Worm (Caenorhabditis elegans) whole organism, late embryonic: ENCODE data around the gene twnk-1.

Source experiments
- C08G9.2 ChIP-seq: sonication (generic microtip); optimal IDR thresholded peaks from 2 replicates; lab custom pipeline; 2016; ENCODE audit warnings: mild to moderate bottlenecking, missing genetic modification characterization, moderate library complexity, missing compliant biosample characterization
- C38D4.7 ChIP-seq: fragments of 200-800 bp; sonication (Bioruptor generic); optimal IDR thresholded peaks from 2 replicates; lab custom pipeline; 2018; ENCODE audit warnings: mild to moderate bottlenecking, missing genetic modification characterization, moderate library complexity, missing compliant biosample characterization
- F13H6.1 ChIP-seq: sonication (generic microtip); optimal IDR thresholded peaks from 2 replicates; lab custom pipeline; 2016; ENCODE audit warnings: missing genetic modification characterization, missing compliant biosample characterization
- K02D7.2 ChIP-seq: sonication (generic microtip); optimal IDR thresholded peaks from 2 replicates; lab custom pipeline; 2017; ENCODE audit warnings: mild to moderate bottlenecking, missing genetic modification characterization, missing compliant biosample characterization
- T23F11.4 ChIP-seq: fragments of 200-800 bp; sonication (Bioruptor generic); optimal IDR thresholded peaks from 2 replicates; lab custom pipeline; 2018; ENCODE audit warnings: mild to moderate bottlenecking, missing genetic modification characterization, missing compliant biosample characterization
- ahr-1 ChIP-seq: sonication (generic microtip); optimal IDR thresholded peaks from 2 replicates; lab custom pipeline; 2016; ENCODE audit warnings: missing genetic modification characterization, missing compliant biosample characterization
- ama-1 ChIP-seq: fragments of 150-350 bp; optimal IDR thresholded peaks from 2 replicates; lab custom pipeline; 2014
- ceh-14 ChIP-seq: sonication (generic microtip); optimal IDR thresholded peaks from 2 replicates; lab custom pipeline; 2016; ENCODE audit warnings: missing genotype, missing genetic modification characterization, missing compliant biosample characterization
- ceh-18 ChIP-seq: sonication (generic microtip); optimal IDR thresholded peaks from 2 replicates; lab custom pipeline; 2016; ENCODE audit warnings: missing genetic modification characterization, missing compliant biosample characterization
- ceh-19 ChIP-seq: fragments of 200-800 bp; sonication (Bioruptor generic); optimal IDR thresholded peaks from 2 replicates; lab custom pipeline; 2018; ENCODE audit warnings: mild to moderate bottlenecking, missing genetic modification characterization, missing compliant biosample characterization
- ceh-24 ChIP-seq: sonication (generic microtip); optimal IDR thresholded peaks from 2 replicates; lab custom pipeline; 2016; ENCODE audit warnings: mild to moderate bottlenecking, missing genetic modification characterization, missing compliant biosample characterization
- ceh-30 ChIP-seq: fragments of 150-350 bp; optimal IDR thresholded peaks from 2 replicates; lab custom pipeline; 2014; ENCODE audit warnings: missing biosample characterization, missing genetic modification characterization
- ceh-31 ChIP-seq: sonication (generic microtip); optimal IDR thresholded peaks from 2 replicates; lab custom pipeline; 2016; ENCODE audit warnings: missing genetic modification characterization, missing compliant biosample characterization
- ceh-34 ChIP-seq: sonication (generic microtip); optimal IDR thresholded peaks from 2 replicates; lab custom pipeline; 2016; ENCODE audit warnings: mild to moderate bottlenecking, missing genetic modification characterization, missing compliant biosample characterization
- ceh-45 ChIP-seq: fragments of 200-800 bp; sonication (Bioruptor generic); IDR thresholded peaks from 2 replicates; pipeline ENCODE4 v1.3.6; 2022; ENCODE audit warnings: missing genetic modification reagents, missing genetic modification characterization, missing compliant biosample characterization
- ceh-6 ChIP-seq: fragments of 200-800 bp; sonication (Bioruptor generic); optimal IDR thresholded peaks from 2 replicates; lab custom pipeline; 2018; ENCODE audit warnings: mild to moderate bottlenecking, missing genetic modification characterization, missing compliant biosample characterization
- ceh-9 ChIP-seq: sonication (generic microtip); optimal IDR thresholded peaks from 2 replicates; lab custom pipeline; 2016; ENCODE audit warnings: mild to moderate bottlenecking, missing genetic modification characterization, inconsistent platforms, missing compliant biosample characterization
- che-1 ChIP-seq: sonication (generic microtip); optimal IDR thresholded peaks from 2 replicates; lab custom pipeline; 2016; ENCODE audit warnings: mild to moderate bottlenecking, missing genetic modification characterization, missing compliant biosample characterization
- dmd-4 ChIP-seq: sonication (generic microtip); optimal IDR thresholded peaks from 2 replicates; lab custom pipeline; 2016; ENCODE audit warnings: borderline replicate concordance, missing genetic modification characterization, missing compliant biosample characterization
- dve-1 ChIP-seq: sonication (generic microtip); optimal IDR thresholded peaks from 2 replicates; lab custom pipeline; 2017; ENCODE audit warnings: antibody characterized with exemption, mild to moderate bottlenecking, missing genetic modification characterization, missing compliant biosample characterization
- elt-2 ChIP-seq: sonication (generic microtip); optimal IDR thresholded peaks from 2 replicates; lab custom pipeline; 2016; ENCODE audit warnings: missing genetic modification reagents, missing genetic modification characterization, missing compliant biosample characterization
- elt-4 ChIP-seq: sonication (generic microtip); optimal IDR thresholded peaks from 2 replicates; lab custom pipeline; 2016; ENCODE audit warnings: missing genetic modification characterization, missing compliant biosample characterization
- ets-4 ChIP-seq: sonication (generic microtip); optimal IDR thresholded peaks from 2 replicates; lab custom pipeline; 2016; ENCODE audit warnings: missing genetic modification characterization, missing compliant biosample characterization
- eyg-1 ChIP-seq: sonication (generic microtip); optimal IDR thresholded peaks from 2 replicates; lab custom pipeline; 2016; ENCODE audit warnings: missing genotype, missing genetic modification characterization, missing compliant biosample characterization
- fkh-10 ChIP-seq: fragments of 150-350 bp; optimal IDR thresholded peaks from 2 replicates; lab custom pipeline; 2014; ENCODE audit warnings: missing biosample characterization, missing genetic modification reagents, missing genetic modification characterization
- fkh-6 ChIP-seq: sonication (generic microtip); optimal IDR thresholded peaks from 2 replicates; lab custom pipeline; 2016; ENCODE audit warnings: missing genetic modification characterization, missing compliant biosample characterization
- gmeb-2 ChIP-seq: sonication (generic microtip); optimal IDR thresholded peaks from 2 replicates; lab custom pipeline; 2016; ENCODE audit warnings: missing genetic modification characterization, inconsistent platforms, missing compliant biosample characterization
- hlh-15 ChIP-seq: sonication (generic microtip); optimal IDR thresholded peaks from 2 replicates; lab custom pipeline; 2016; ENCODE audit warnings: missing genetic modification characterization, missing compliant biosample characterization
- hlh-30 ChIP-seq: sonication (generic microtip); optimal IDR thresholded peaks from 2 replicates; lab custom pipeline; 2017; ENCODE audit warnings: antibody characterized with exemption, missing genetic modification characterization, missing compliant biosample characterization; ENCODE audit not compliant: insufficient read depth
- hlh-6 ChIP-seq: sonication (generic microtip); optimal IDR thresholded peaks from 2 replicates; lab custom pipeline; 2016; ENCODE audit warnings: missing genotype, missing genetic modification characterization, missing compliant biosample characterization
- hlh-8 ChIP-seq: sonication (generic microtip); optimal IDR thresholded peaks from 2 replicates; lab custom pipeline; 2016; ENCODE audit warnings: missing genotype, missing genetic modification characterization, missing compliant biosample characterization
- lim-6 ChIP-seq: sonication (generic microtip); optimal IDR thresholded peaks from 2 replicates; lab custom pipeline; 2016; ENCODE audit warnings: missing genetic modification characterization, missing compliant biosample characterization
- madf-2 ChIP-seq: sonication (generic microtip); optimal IDR thresholded peaks from 2 replicates; lab custom pipeline; 2017; ENCODE audit warnings: missing genetic modification characterization, missing compliant biosample characterization
- nfya-1 ChIP-seq: sonication (generic microtip); optimal IDR thresholded peaks from 2 replicates; lab custom pipeline; 2017; ENCODE audit warnings: missing genetic modification characterization, mild to moderate bottlenecking, missing compliant biosample characterization, antibody characterized with exemption, moderate library complexity
- nhr-11 ChIP-seq: fragments of 150-350 bp; optimal IDR thresholded peaks from 2 replicates; lab custom pipeline; 2014; ENCODE audit warnings: missing biosample characterization, missing genetic modification characterization
- nhr-232 ChIP-seq: sonication (generic microtip); optimal IDR thresholded peaks from 2 replicates; lab custom pipeline; 2016; ENCODE audit warnings: missing genetic modification characterization, missing compliant biosample characterization
- npax-4 ChIP-seq: sonication (generic microtip); optimal IDR thresholded peaks from 2 replicates; lab custom pipeline; 2016; ENCODE audit warnings: missing genetic modification characterization, missing compliant biosample characterization
- pax-1 ChIP-seq: fragments of 150-350 bp; optimal IDR thresholded peaks from 2 replicates; lab custom pipeline; 2014; ENCODE audit warnings: missing biosample characterization, missing genetic modification characterization
- pha-4 ChIP-seq: fragments of 150-350 bp; optimal IDR thresholded peaks from 2 replicates; lab custom pipeline; 2018; ENCODE audit warnings: missing biosample characterization, missing genetic modification reagents, missing genetic modification characterization
- pqm-1 ChIP-seq: sonication (generic microtip); optimal IDR thresholded peaks from 2 replicates; lab custom pipeline; 2016; ENCODE audit warnings: missing genetic modification characterization, missing compliant biosample characterization
- pros-1 ChIP-seq: fragments of 150-350 bp; optimal IDR thresholded peaks from 2 replicates; lab custom pipeline; 2014; ENCODE audit warnings: missing biosample characterization, missing genetic modification reagents, missing genetic modification characterization
- sdc-2 ChIP-seq: sonication (generic microtip); optimal IDR thresholded peaks from 2 replicates; lab custom pipeline; 2016; ENCODE audit warnings: missing genotype, missing genetic modification characterization, missing compliant biosample characterization
- sox-2 ChIP-seq: fragments of 200-800 bp; sonication (Bioruptor generic); IDR thresholded peaks from 2 replicates; pipeline ENCODE4 v1.3.6; 2022; ENCODE audit warnings: missing genetic modification reagents, missing genetic modification characterization, missing compliant biosample characterization
- tbx-7 ChIP-seq: sonication (generic microtip); optimal IDR thresholded peaks from 2 replicates; lab custom pipeline; 2016; ENCODE audit warnings: missing genotype, missing genetic modification characterization, missing compliant biosample characterization
- ttx-3 ChIP-seq: sonication (generic microtip); optimal IDR thresholded peaks from 2 replicates; lab custom pipeline; 2016; ENCODE audit warnings: missing genetic modification reagents, missing genetic modification characterization, missing compliant biosample characterization
- unc-3 ChIP-seq, 2 experiments: fragments of 200-800 bp in 1 of 2; sonication (Bioruptor generic) in 1 of 2; sonication (generic microtip) in 1 of 2; conservative IDR thresholded peaks in 1 of 2; optimal IDR thresholded peaks in 1 of 2; 2 replicates each; pipeline versions ENCODE4 v1.3.6 to Lab custom; 2016 to 2022; ENCODE audit warnings: missing compliant biosample characterization in 2 of 2, missing genetic modification characterization in 2 of 2, missing genetic modification reagents in 1 of 2
- unc-42 ChIP-seq: sonication (generic microtip); optimal IDR thresholded peaks from 2 replicates; lab custom pipeline; 2016; ENCODE audit warnings: missing genotype, missing genetic modification characterization, missing compliant biosample characterization
- unc-55 ChIP-seq: sonication (generic microtip); optimal IDR thresholded peaks from 2 replicates; lab custom pipeline; 2017; ENCODE audit warnings: missing biosample characterization, missing genetic modification reagents, missing genetic modification characterization
- unc-86 ChIP-seq: sonication (generic microtip); optimal IDR thresholded peaks from 2 replicates; lab custom pipeline; 2016; ENCODE audit warnings: missing genetic modification characterization, missing compliant biosample characterization
- zip-5 ChIP-seq: sonication (generic microtip); optimal IDR thresholded peaks from 2 replicates; lab custom pipeline; 2016; ENCODE audit warnings: missing genetic modification characterization, missing compliant biosample characterization
- ztf-16 ChIP-seq: sonication (generic microtip); optimal IDR thresholded peaks from 2 replicates; lab custom pipeline; 2017; ENCODE audit warnings: missing genetic modification characterization, missing compliant biosample characterization

The twnk-1 gene

DNA sequence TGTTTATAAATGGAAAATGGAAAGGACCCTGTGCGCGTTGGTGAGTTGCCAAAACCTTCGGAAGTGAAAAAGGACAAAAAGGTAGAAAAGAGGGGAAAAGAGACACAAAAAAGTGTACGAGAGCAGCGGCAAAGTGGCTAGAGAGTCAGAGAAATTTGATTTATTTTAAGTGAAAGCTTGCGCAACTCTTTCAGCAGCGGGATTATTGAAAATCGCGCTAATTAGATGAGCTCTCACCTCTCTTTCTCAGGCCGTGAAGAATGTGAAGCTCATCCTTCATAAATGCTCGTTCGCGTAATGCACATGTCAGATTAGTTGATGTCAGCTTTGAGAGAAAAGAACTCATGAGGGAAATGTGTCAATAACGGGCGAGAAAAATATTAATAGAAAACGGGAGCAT is 8.2 kb downstream of the twnk-1 start:
- no peak for TF ChIP-seq pax-1
- TF ChIP-seq ceh-31 (tag; lab: Kevin White, UChicago), result peak; percentile 49
- no peak for TF ChIP-seq unc-86
- TF ChIP-seq ceh-19 (GFP tag; lab: Kevin White, UChicago), result no peak
- peak; percentile 99 for TF ChIP-seq unc-42 (tag; lab: Kevin White, UChicago)
- TF ChIP-seq hlh-6 (tag; lab: Kevin White, UChicago), result no peak

DNA sequence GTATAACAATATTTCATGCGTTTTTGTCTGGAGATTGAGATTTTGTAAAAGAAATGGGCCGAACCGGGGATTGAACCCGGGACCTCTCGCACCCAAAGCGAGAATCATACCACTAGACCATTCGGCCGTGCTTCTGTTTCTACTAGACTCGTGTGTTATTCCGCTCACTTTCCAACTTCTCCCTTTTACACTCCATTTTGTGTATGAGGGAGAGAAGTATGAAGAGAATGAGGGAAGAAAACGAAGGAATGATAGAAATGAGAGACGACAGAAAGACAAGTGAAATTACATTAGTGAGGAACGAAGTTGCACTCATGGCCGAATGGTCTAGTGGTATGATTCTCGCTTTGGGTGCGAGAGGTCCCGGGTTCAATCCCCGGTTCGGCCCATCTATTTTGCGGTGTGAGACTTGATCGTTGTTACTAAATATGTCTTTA is 10.2 kb downstream of the twnk-1 start:
- peak; percentile 82 for TF ChIP-seq ceh-9 (tag; lab: Kevin White, UChicago)
- no peak for TF ChIP-seq nhr-11 (tag; lab: Kevin White, UChicago)
- peak; percentile 86 for TF ChIP-seq ceh-6 (GFP tag; lab: Kevin White, UChicago)
- TF ChIP-seq pqm-1 (tag; lab: Kevin White, UChicago), result peak; percentile 91
- TF ChIP-seq lim-6 (tag; lab: Kevin White, UChicago), result peak; percentile 82
- TF ChIP-seq ahr-1 (tag; lab: Kevin White, UChicago), result peak; percentile 74
- peak; percentile 55 for TF ChIP-seq eyg-1 (tag; lab: Kevin White, UChicago)
- peak; percentile 84 for TF ChIP-seq F13H6.1 (tag; lab: Kevin White, UChicago)
- peak; percentile 52 for TF ChIP-seq ceh-24
- peak; percentile 80 for TF ChIP-seq C38D4.7 (GFP tag; lab: Kevin White, UChicago)
- TF ChIP-seq T23F11.4, result peak; percentile 81
- peak; percentile 36 for TF ChIP-seq zip-5 (tag; lab: Kevin White, UChicago)
- TF ChIP-seq ceh-14 (tag; lab: Kevin White, UChicago), result peak; percentile 95
- peak; percentile 71 for TF ChIP-seq unc-55
- peak; percentile 78 for TF ChIP-seq ceh-34
- peak; percentile 83 for TF ChIP-seq ceh-45 (GFP tag; lab: Robert Waterston, UW)
- peak; percentile 57 for TF ChIP-seq fkh-10
- TF ChIP-seq K02D7.2 (tag; lab: Kevin White, UChicago), result peak; percentile 79
- TF ChIP-seq hlh-8 (tag; lab: Kevin White, UChicago), result peak; percentile 62
- TF ChIP-seq hlh-6 (tag; lab: Kevin White, UChicago), result peak; percentile 77
- TF ChIP-seq hlh-15 (tag; lab: Kevin White, UChicago), result peak; percentile 79
- TF ChIP-seq unc-42 (tag; lab: Kevin White, UChicago), result peak; percentile 92
- peak; percentile 75 for TF ChIP-seq sox-2
- peak; percentile 41 for TF ChIP-seq hlh-30 (tag; lab: Kevin White, UChicago)
- TF ChIP-seq C08G9.2 (tag; lab: Kevin White, UChicago), result peak; percentile 77
- TF ChIP-seq gmeb-2, result peak; percentile 86
- TF ChIP-seq fkh-6 (tag; lab: Kevin White, UChicago), result peak; percentile 84
- TF ChIP-seq ceh-30 (tag; lab: Kevin White, UChicago), result peak; percentile 78
- TF ChIP-seq ets-4 (tag; lab: Kevin White, UChicago), result peak; percentile 69
- peak; percentile 76 for TF ChIP-seq nhr-232 (tag; lab: Kevin White, UChicago)
- peak; percentile 65 for TF ChIP-seq unc-86
- peak; percentile 90 for TF ChIP-seq madf-2 (tag; lab: Kevin White, UChicago)
- TF ChIP-seq pros-1 (tag; lab: Kevin White, UChicago), result no peak
- TF ChIP-seq pha-4 (tag; lab: Kevin White, UChicago), result no peak
- peak; percentile 82 for TF ChIP-seq che-1 (tag; lab: Kevin White, UChicago)
- TF ChIP-seq elt-4 (tag; lab: Kevin White, UChicago), result no peak
- TF ChIP-seq tbx-7 (tag; lab: Kevin White, UChicago), result no peak
- TF ChIP-seq ztf-16 (tag; lab: Kevin White, UChicago), result peak; percentile 90
- TF ChIP-seq nfya-1 (tag; lab: Kevin White, UChicago), result peak; percentile 86
- TF ChIP-seq ttx-3 (tag; lab: Kevin White, UChicago), result peak; percentile 78
- TF ChIP-seq ceh-18, result peak; percentile 85
- TF ChIP-seq ama-1 (lab: Kevin White, UChicago), result no peak
- peak; percentile 89 for TF ChIP-seq dmd-4 (tag; lab: Kevin White, UChicago)
- peak; percentile 70 for TF ChIP-seq npax-4 (tag; lab: Kevin White, UChicago)
- TF ChIP-seq unc-3 (GFP tag; conservative IDR thresholded peaks at IDR 0.05; lab: Robert Waterston, UW), result peak; percentile 78
- peak; percentile 73 for TF ChIP-seq unc-3 (tag; optimal IDR thresholded peaks at IDR 0.05; lab: Kevin White, UChicago)
- TF ChIP-seq elt-2 (tag; lab: Kevin White, UChicago), result peak; percentile 89
- peak; percentile 88 for TF ChIP-seq sdc-2 (tag; lab: Kevin White, UChicago)
- peak; percentile 89 for TF ChIP-seq dve-1 (tag; lab: Kevin White, UChicago)
